Fruit fly (Drosophila melanogaster) whole organism, adult: Measurements from ENCODE around the gene mRpL2.

Experiments used
- CG11617 ChIP-seq: fragments of 200-800 bp; sonication (Bioruptor generic); optimal IDR thresholded peaks from 2 replicates; lab custom pipeline; 2017; ENCODE audit warnings: mild to moderate bottlenecking, missing biosample characterization, missing genetic modification reagents, missing genetic modification characterization
- CG12768 ChIP-seq: fragments of 200-800 bp; sonication (Bioruptor generic); optimal IDR thresholded peaks from 2 replicates; lab custom pipeline; 2017; ENCODE audit warnings: missing biosample characterization, missing genetic modification characterization, mild to moderate bottlenecking, moderate library complexity, missing genetic modification reagents
- CG14711 ChIP-seq: fragments of 200-800 bp; sonication (Bioruptor generic); optimal IDR thresholded peaks from 2 replicates; lab custom pipeline; 2018; ENCODE audit warnings: missing biosample characterization, mild to moderate bottlenecking, missing genetic modification characterization, moderate library complexity
- CG1620 ChIP-seq: fragments of 200-800 bp; sonication (Bioruptor generic); optimal IDR thresholded peaks from 2 replicates; lab custom pipeline; 2016; ENCODE audit warnings: missing biosample characterization, missing genetic modification characterization
- CG33017 ChIP-seq: fragments of 200-800 bp; sonication (Bioruptor generic); optimal IDR thresholded peaks from 2 replicates; lab custom pipeline; 2018; ENCODE audit warnings: missing biosample characterization, mild to moderate bottlenecking, missing genetic modification characterization, moderate library complexity
- CG5204 ChIP-seq: fragments of 200-800 bp; sonication (Bioruptor generic); optimal IDR thresholded peaks from 2 replicates; lab custom pipeline; 2016; ENCODE audit warnings: missing biosample characterization, missing genetic modification characterization
- CG7045 ChIP-seq: fragments of 200-800 bp; sonication (Bioruptor generic); optimal IDR thresholded peaks from 2 replicates; lab custom pipeline; 2017; ENCODE audit warnings: missing biosample characterization, mild to moderate bottlenecking, missing genetic modification characterization
- CG7101 ChIP-seq: fragments of 200-800 bp; sonication (Bioruptor generic); optimal IDR thresholded peaks from 2 replicates; lab custom pipeline; 2018; ENCODE audit warnings: missing biosample characterization, mild to moderate bottlenecking, missing genetic modification characterization, moderate library complexity
- Clk ChIP-seq: fragments of 200-800 bp; sonication (Bioruptor generic); optimal IDR thresholded peaks from 2 replicates; lab custom pipeline; 2017; ENCODE audit warnings: missing biosample characterization, missing genetic modification characterization
- Crg-1 ChIP-seq: fragments of 200-800 bp; sonication (Bioruptor generic); optimal IDR thresholded peaks from 2 replicates; lab custom pipeline; 2016; ENCODE audit warnings: missing biosample characterization, missing genetic modification characterization
- Hr96 ChIP-seq: fragments of 200-800 bp; sonication (Bioruptor generic); optimal IDR thresholded peaks from 2 replicates; lab custom pipeline; 2016; ENCODE audit warnings: missing biosample characterization, missing genetic modification characterization
- Mnt ChIP-seq: fragments of 200-800 bp; sonication (Bioruptor generic); optimal IDR thresholded peaks from 2 replicates; lab custom pipeline; 2016; ENCODE audit warnings: missing biosample characterization, mild to moderate bottlenecking, missing genetic modification characterization
- bab1 ChIP-seq: fragments of 200-800 bp; sonication (Bioruptor generic); optimal IDR thresholded peaks from 3 replicates; lab custom pipeline; 2019; ENCODE audit warnings: missing biosample characterization, mild to moderate bottlenecking, missing genetic modification characterization, moderate library complexity
- cic ChIP-seq: fragments of 200-800 bp; sonication (Bioruptor generic); optimal IDR thresholded peaks from 2 replicates; lab custom pipeline; 2017; ENCODE audit warnings: missing biosample characterization, mild to moderate bottlenecking, missing genetic modification characterization, moderate library complexity
- cnc ChIP-seq, 2 experiments: fragments of >200 bp; optimal IDR thresholded peaks; 2 replicates each; lab custom pipeline; 2017
- kay ChIP-seq: fragments of 200-800 bp; sonication (Bioruptor generic); peaks from one replicate; lab custom pipeline; 2016; ENCODE audit warnings: missing biosample characterization, missing genetic modification characterization, borderline replicate concordance
- ovo ChIP-seq: fragments of 200-800 bp; sonication (Bioruptor generic); optimal IDR thresholded peaks from 2 replicates; lab custom pipeline; 2016; ENCODE audit warnings: missing biosample characterization, missing genetic modification characterization
- pad ChIP-seq: fragments of 200-800 bp; sonication (Bioruptor generic); optimal IDR thresholded peaks from 3 replicates; lab custom pipeline; 2017; ENCODE audit warnings: missing biosample characterization, missing genetic modification characterization, mild to moderate bottlenecking, moderate library complexity, missing genetic modification reagents
- tj ChIP-seq: fragments of 200-800 bp; sonication (Bioruptor generic); optimal IDR thresholded peaks from 3 replicates; lab custom pipeline; 2017; ENCODE audit warnings: missing biosample characterization, mild to moderate bottlenecking, missing genetic modification characterization, moderate library complexity
- toe ChIP-seq: fragments of 200-800 bp; sonication (Bioruptor generic); optimal IDR thresholded peaks from 2 replicates; lab custom pipeline; 2016; ENCODE audit warnings: missing biosample characterization, missing genetic modification characterization

The mRpL2 gene

DNA sequence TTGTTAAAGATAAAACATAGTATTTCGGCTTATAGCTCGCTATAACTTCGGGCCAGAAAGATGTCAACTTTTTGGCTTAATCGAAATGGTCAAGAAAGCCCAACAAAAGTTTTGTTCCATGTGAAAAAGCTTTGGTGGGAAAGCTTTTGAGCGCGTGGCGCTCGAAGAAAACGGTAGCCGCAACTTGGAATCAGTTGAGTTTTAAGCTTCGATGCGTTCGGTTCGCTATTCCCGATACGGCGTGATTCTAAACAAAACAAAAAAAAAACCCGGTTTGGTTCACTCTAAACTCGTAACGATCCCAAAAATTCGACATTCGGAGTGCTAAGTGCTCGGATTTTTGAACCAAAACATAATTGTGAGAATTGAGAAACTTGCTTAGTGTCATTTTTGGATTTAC is 15.2 kb downstream of the mRpL2 start, which contains the start of gene IRSp53:
IRSp53 (plus strand) TSS at position 204 of the 400 bp plus-strand sequence.
- TF ChIP-seq tj: no peak
- TF ChIP-seq CG7101 (tag; lab: Kevin White, UChicago): peak; percentile 4
- no peak for TF ChIP-seq toe
- TF ChIP-seq Crg-1 (GFP tag; lab: Kevin White, UChicago): no peak
- TF ChIP-seq Clk: no peak
- TF ChIP-seq ovo: no peak
- TF ChIP-seq Mnt: peak; percentile 46
- peak; percentile 66 for TF ChIP-seq kay
- no peak for TF ChIP-seq CG11617 (GFP tag; lab: Kevin White, UChicago)
- TF ChIP-seq CG14711 (tag; lab: Kevin White, UChicago): no peak
- no peak for TF ChIP-seq CG1620 (GFP tag; lab: Kevin White, UChicago)
- TF ChIP-seq CG33017 (tag; lab: Kevin White, UChicago): no peak
- TF ChIP-seq CG5204 (GFP tag; lab: Kevin White, UChicago): no peak
- peak; percentile 69 for TF ChIP-seq bab1 (GFP tag; lab: Kevin White, UChicago)

- TF ChIP-seq CG1620 (GFP tag; lab: Kevin White, UChicago) (no peak), CG11617 (GFP tag; lab: Kevin White, UChicago) (no peak), ovo (no peak), CG7101 (tag; lab: Kevin White, UChicago) (no peak), CG33017 (tag; lab: Kevin White, UChicago) (no peak), cic (GFP tag; lab: Kevin White, UChicago) (no peak), toe (no peak), cnc (optimal IDR thresholded peaks at IDR 0.05; lab: Kevin White, UChicago) (no peak), bab1 (GFP tag; lab: Kevin White, UChicago) (no peak), CG5204 (GFP tag; lab: Kevin White, UChicago) (no peak), Clk (no peak), Hr96 (GFP tag; lab: Kevin White, UChicago) (no peak)
These were observed 15.7 kb downstream of the mRpL2 start for dm6 chr3L:11136349-11136748.

- TF ChIP-seq Hr96 (GFP tag; lab: Kevin White, UChicago) (no peak), tj (no peak), kay (no peak), Crg-1 (GFP tag; lab: Kevin White, UChicago) (no peak), CG7045 (GFP tag; lab: Kevin White, UChicago) (no peak), CG1620 (GFP tag; lab: Kevin White, UChicago) (no peak), CG7101 (tag; lab: Kevin White, UChicago) (no peak), CG5204 (GFP tag; lab: Kevin White, UChicago) (no peak), CG11617 (GFP tag; lab: Kevin White, UChicago) (no peak), CG33017 (tag; lab: Kevin White, UChicago) (no peak), bab1 (GFP tag; lab: Kevin White, UChicago) (no peak), CG12768 (GFP tag; lab: Kevin White, UChicago) (no peak), Clk (no peak)
These were observed 18.2 kb downstream of the mRpL2 start for dm6 chr3L:11138862-11139261.

- no peak for TF ChIP-seq pad (GFP tag; lab: Kevin White, UChicago)
- no peak for TF ChIP-seq CG7045 (GFP tag; lab: Kevin White, UChicago)
- TF ChIP-seq CG14711 (tag; lab: Kevin White, UChicago): no peak
- no peak for TF ChIP-seq bab1 (GFP tag; lab: Kevin White, UChicago)
- no peak for TF ChIP-seq toe
- no peak for TF ChIP-seq CG12768 (GFP tag; lab: Kevin White, UChicago)
- TF ChIP-seq CG1620 (GFP tag; lab: Kevin White, UChicago): no peak
- no peak for TF ChIP-seq tj
- no peak for TF ChIP-seq cnc (optimal IDR thresholded peaks at IDR 0.05; lab: Kevin White, UChicago)
These were observed 24.4 kb downstream of the mRpL2 start for dm6 chr3L:11145065-11145464.

dm6 chr3L:11147675-11148074 is 27.0 kb downstream of the mRpL2 start:
- TF ChIP-seq cnc (optimal IDR thresholded peaks at IDR 0.05; lab: Kevin White, UChicago) (no peak), Hr96 (GFP tag; lab: Kevin White, UChicago) (no peak), CG1620 (GFP tag; lab: Kevin White, UChicago) (no peak), CG14711 (tag; lab: Kevin White, UChicago) (no peak), ovo (no peak), bab1 (GFP tag; lab: Kevin White, UChicago) (no peak), kay (no peak), toe (no peak), CG11617 (GFP tag; lab: Kevin White, UChicago) (no peak), CG33017 (tag; lab: Kevin White, UChicago) (no peak), Mnt (no peak), Clk (no peak), pad (GFP tag; lab: Kevin White, UChicago) (no peak), CG7045 (GFP tag; lab: Kevin White, UChicago) (no peak), CG12768 (GFP tag; lab: Kevin White, UChicago) (no peak), CG5204 (GFP tag; lab: Kevin White, UChicago) (no peak), Crg-1 (GFP tag; lab: Kevin White, UChicago) (no peak), cic (GFP tag; lab: Kevin White, UChicago) (no peak)

DNA sequence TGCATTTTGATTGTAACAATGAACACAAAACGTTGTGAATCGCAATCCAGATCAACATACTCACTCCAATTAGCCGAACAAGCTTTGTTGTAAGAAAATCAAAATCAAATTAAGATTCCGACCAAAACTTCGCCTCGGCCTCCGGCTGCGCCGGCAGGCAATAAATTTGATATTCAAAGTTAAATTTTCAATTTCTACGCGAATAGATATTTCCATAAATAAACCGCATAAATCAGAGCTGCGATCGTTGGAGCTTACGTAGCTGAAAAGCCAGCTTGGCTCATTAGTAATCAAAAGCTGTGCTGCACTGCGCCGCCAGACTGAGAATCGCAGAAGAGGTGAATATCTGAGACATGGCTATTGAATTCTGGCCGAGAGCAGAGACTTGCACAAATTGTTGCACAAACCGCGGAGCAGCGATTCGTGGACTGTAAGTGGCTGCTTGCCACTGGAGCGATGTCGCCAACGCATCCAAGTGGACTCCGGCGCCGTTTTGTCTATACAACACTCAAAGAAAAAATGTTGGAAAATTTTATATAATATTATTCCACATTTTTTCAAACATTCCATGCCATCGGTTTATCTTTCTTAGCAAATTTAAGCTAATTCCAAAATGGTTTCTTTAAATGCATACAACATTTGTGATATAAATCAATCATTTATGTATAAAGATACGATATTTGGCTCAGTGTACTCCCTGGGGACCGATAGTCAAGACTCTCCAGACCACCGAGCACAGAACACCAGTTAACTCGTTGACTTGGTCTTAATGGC is 28.0 kb downstream of the mRpL2 start:
- TF ChIP-seq Mnt (no peak), tj (no peak), pad (GFP tag; lab: Kevin White, UChicago) (no peak), CG14711 (tag; lab: Kevin White, UChicago) (no peak)
